Worm (Caenorhabditis elegans): ENCODE data around the gene lec-5.

ce11 chrII:5833136-5833535 is 7.8 kb downstream of the lec-5 start, which contains the start of gene gtap-1:
- TF ChIP-seq snpc-4 (tag; optimal IDR thresholded peaks at IDR 0.05), result no peak
- TF ChIP-seq elt-3 (tag; optimal IDR thresholded peaks at IDR 0.05), result no peak
- no peak for TF ChIP-seq nhr-76 (tag; optimal IDR thresholded peaks at IDR 0.05)
- TF ChIP-seq sptf-1 (tag; optimal IDR thresholded peaks at IDR 0.05), result no peak
- TF ChIP-seq elt-1 (tag; optimal IDR thresholded peaks at IDR 0.05; ENCODE audit: borderline replicate concordance, insufficient read depth), result no peak
- TF ChIP-seq unc-39 (tag; optimal IDR thresholded peaks at IDR 0.05), result no peak
- TF ChIP-seq unc-62 (GFP tag; optimal IDR thresholded peaks at IDR 0.05), result no peak
- no peak for TF ChIP-seq mls-2 (tag; optimal IDR thresholded peaks at IDR 0.05)
- no peak for TF ChIP-seq nhr-28 (tag; optimal IDR thresholded peaks at IDR 0.05)
- no peak for TF ChIP-seq nhr-237 (tag; optimal IDR thresholded peaks at IDR 0.05)
- TF ChIP-seq pha-4 (tag; optimal IDR thresholded peaks at IDR 0.05), result no peak
- no peak for TF ChIP-seq nhr-12 (tag; optimal IDR thresholded peaks at IDR 0.05)
- TF ChIP-seq ztf-11 (tag; optimal IDR thresholded peaks at IDR 0.05), result no peak
- TF ChIP-seq lsy-2 (tag; optimal IDR thresholded peaks at IDR 0.05), result no peak
